Worm (Caenorhabditis elegans): ENCODE data around the gene vha-12.

vha-12 gene

ce11 chrX:4159929-4160328 lies 31.0 kb upstream of the vha-12 start:
- no peak for TF ChIP-seq hlh-4 (tag; optimal IDR thresholded peaks at IDR 0.05)
- TF ChIP-seq nhr-28 (tag; optimal IDR thresholded peaks at IDR 0.05): no peak
- no peak for TF ChIP-seq sox-4 (tag; optimal IDR thresholded peaks at IDR 0.05)
- TF ChIP-seq sptf-1 (tag; optimal IDR thresholded peaks at IDR 0.05): no peak
- no peak for TF ChIP-seq nhr-19 (GFP tag; conservative IDR thresholded peaks at IDR 0.05)
- TF ChIP-seq mep-1 (tag; optimal IDR thresholded peaks at IDR 0.05): no peak
- no peak for TF ChIP-seq nhr-85 (tag)
- TF ChIP-seq egl-27 (tag; optimal IDR thresholded peaks at IDR 0.05): no peak
- TF ChIP-seq ceh-63 (GFP tag; optimal IDR thresholded peaks at IDR 0.05): no peak
- TF ChIP-seq nhr-90 (tag; optimal IDR thresholded peaks at IDR 0.05; ENCODE audit: poor library complexity): no peak
- no peak for TF ChIP-seq nhr-76 (tag; optimal IDR thresholded peaks at IDR 0.05)
- TF ChIP-seq C04F5.9 (tag; optimal IDR thresholded peaks at IDR 0.05): no peak
- no peak for TF ChIP-seq fkh-10 (GFP tag; optimal IDR thresholded peaks at IDR 0.05)
- no peak for TF ChIP-seq unc-98 (GFP tag; IDR thresholded peaks at IDR 0.05)
- no peak for TF ChIP-seq dsc-1 (tag; optimal IDR thresholded peaks at IDR 0.05)
- TF ChIP-seq mef-2 (tag; optimal IDR thresholded peaks at IDR 0.05): no peak
- TF ChIP-seq fkh-4 (tag; optimal IDR thresholded peaks at IDR 0.05; ENCODE audit: borderline replicate concordance): no peak
- TF ChIP-seq ceh-82 (tag; optimal IDR thresholded peaks at IDR 0.05): no peak
- no peak for TF ChIP-seq nhr-71 (tag; optimal IDR thresholded peaks at IDR 0.05)

- no peak for TF ChIP-seq aha-1 (tag; optimal IDR thresholded peaks at IDR 0.05)
- TF ChIP-seq xbp-1 (tag; optimal IDR thresholded peaks at IDR 0.05): no peak
- peak; percentile 50 for TF ChIP-seq blmp-1 (tag; optimal IDR thresholded peaks at IDR 0.05)
- no peak for TF ChIP-seq ceh-90 (tag; optimal IDR thresholded peaks at IDR 0.05)
- TF ChIP-seq lin-35 (GFP tag; optimal IDR thresholded peaks at IDR 0.05): no peak
- no peak for TF ChIP-seq ceh-82 (tag; optimal IDR thresholded peaks at IDR 0.05)
- TF ChIP-seq lin-14 (GFP tag; optimal IDR thresholded peaks at IDR 0.05): peak; percentile 39
- no peak for TF ChIP-seq nhr-20 (tag; optimal IDR thresholded peaks at IDR 0.05)
- no peak for TF ChIP-seq fkh-10 (GFP tag; optimal IDR thresholded peaks at IDR 0.05)
- TF ChIP-seq nhr-85 (tag): peak; percentile 62
- TF ChIP-seq nhr-71 (tag; optimal IDR thresholded peaks at IDR 0.05): peak; percentile 0
Measured at ce11 chrX:4161938-4162337, 29.0 kb upstream of the vha-12 start.

ce11 chrX:4163391-4163790 lies 27.5 kb upstream of the vha-12 start, which contains the start of gene ZK470.1:
Gene ZK470.1 (plus strand): TSS chrX:4163691.
- TF ChIP-seq aha-1 (tag; optimal IDR thresholded peaks at IDR 0.05) (no peak), grh-1 (GFP tag; IDR thresholded peaks at IDR 0.05) (no peak), lin-14 (GFP tag; optimal IDR thresholded peaks at IDR 0.05) (peak; percentile 9), fkh-8 (tag; optimal IDR thresholded peaks at IDR 0.05) (no peak), elt-3 (tag; optimal IDR thresholded peaks at IDR 0.05) (no peak), C04F5.9 (tag; optimal IDR thresholded peaks at IDR 0.05) (no peak), jun-1 (tag; optimal IDR thresholded peaks at IDR 0.05) (no peak)

- TF ChIP-seq C34B4.2 (tag; optimal IDR thresholded peaks at IDR 0.05): no peak
- TF ChIP-seq egl-27 (tag; optimal IDR thresholded peaks at IDR 0.05): no peak
- no peak for TF ChIP-seq ztf-11 (tag; optimal IDR thresholded peaks at IDR 0.05)
- no peak for TF ChIP-seq unc-62 (GFP tag; optimal IDR thresholded peaks at IDR 0.05)
- TF ChIP-seq hlh-4 (tag; optimal IDR thresholded peaks at IDR 0.05): no peak
- TF ChIP-seq snpc-4 (tag; optimal IDR thresholded peaks at IDR 0.05): no peak
- no peak for TF ChIP-seq fkh-10 (GFP tag; optimal IDR thresholded peaks at IDR 0.05)
- TF ChIP-seq nhr-28 (tag; optimal IDR thresholded peaks at IDR 0.05): no peak
- no peak for TF ChIP-seq snu-23 (GFP tag; optimal IDR thresholded peaks at IDR 0.05)
- TF ChIP-seq isw-1 (GFP tag; IDR thresholded peaks at IDR 0.05): no peak
- TF ChIP-seq pag-3 (tag; optimal IDR thresholded peaks at IDR 0.05; ENCODE audit: borderline replicate concordance, insufficient read depth): no peak
- TF ChIP-seq efl-3 (GFP tag; optimal IDR thresholded peaks at IDR 0.05): no peak
- no peak for TF ChIP-seq mab-9 (GFP tag; IDR thresholded peaks at IDR 0.05)
Measured at ce11 chrX:4167150-4167549, 23.7 kb upstream of the vha-12 start, which contains the start of gene ZK470.14. Gene ZK470.14 (plus strand): TSS chrX:4167450.

Data from whole organism, L1 larva.